Worm (Caenorhabditis elegans) whole organism, midembryonic: ENCODE results near the gene chil-13.
"Not testable (repeated sequence)": the region's sequence is repeated elsewhere in the genome, so short reads cannot be mapped to it uniquely, and the experiment has no call there.

ENCODE experiments used
- T22C8.4 ChIP-seq: fragments of 200-800 bp; sonication (Bioruptor generic); IDR thresholded peaks from 2 replicates; pipeline ENCODE4 v1.3.6; 2022; ENCODE audit warnings: missing genetic modification characterization, missing compliant biosample characterization
- cog-1 ChIP-seq: sonication (generic microtip); optimal IDR thresholded peaks from 2 replicates; lab custom pipeline; 2016; ENCODE audit warnings: missing genetic modification characterization, missing compliant biosample characterization
- flt-1 ChIP-seq: fragments of 200-800 bp; sonication (Bioruptor generic); IDR thresholded peaks from 2 replicates; pipeline ENCODE4 v1.3.6; 2022; ENCODE audit warnings: missing genetic modification characterization, missing compliant biosample characterization
- klf-2 ChIP-seq: fragments of 200-800 bp; sonication (Bioruptor generic); conservative IDR thresholded peaks from 2 replicates; pipeline ENCODE4 v1.3.6; 2022; ENCODE audit warnings: missing genetic modification reagents, missing genetic modification characterization, missing compliant biosample characterization
- med-1 ChIP-seq: sonication (generic microtip); optimal IDR thresholded peaks from 2 replicates; lab custom pipeline; 2017; ENCODE audit warnings: missing genetic modification characterization, mild to moderate bottlenecking, missing compliant biosample characterization, antibody characterized with exemption, missing genetic modification reagents; ENCODE audit not compliant: insufficient read depth
- ref-1 ChIP-seq: fragments of 200-800 bp; sonication (Bioruptor generic); conservative IDR thresholded peaks from 2 replicates; pipeline ENCODE4 v1.3.6; 2022; ENCODE audit warnings: missing genetic modification reagents, missing genetic modification characterization, missing compliant biosample characterization
- tab-1 ChIP-seq: fragments of 200-800 bp; sonication (Bioruptor generic); IDR thresholded peaks from 2 replicates; pipeline ENCODE4 v1.3.6; 2022; ENCODE audit warnings: missing genetic modification characterization, missing compliant biosample characterization
- ztf-23 ChIP-seq: fragments of 200-800 bp; sonication (Bioruptor generic); IDR thresholded peaks from 2 replicates; pipeline ENCODE4 v1.3.6; 2022; ENCODE audit warnings: missing genetic modification reagents, missing genetic modification characterization, missing compliant biosample characterization
- ztf-29 ChIP-seq: fragments of 200-800 bp; sonication (Bioruptor generic); IDR thresholded peaks from 2 replicates; pipeline ENCODE4 v1.3.6; 2022; ENCODE audit warnings: missing genetic modification reagents, missing genetic modification characterization, missing compliant biosample characterization

Gene chil-13

ce11 chrII:9470027-9470426, 31.9 kb upstream of the chil-13 start, which contains the start of gene T19H5.6:
T19H5.6 (minus strand) TSS chrII:9470221.
- TF ChIP-seq klf-2 (GFP tag; lab: Robert Waterston, UW) (no peak), ztf-23 (GFP tag; lab: Robert Waterston, UW) (no peak), med-1 (GFP tag; lab: Kevin White, UChicago) (no peak), tab-1 (GFP tag; lab: Robert Waterston, UW) (no peak), T22C8.4 (no peak), flt-1 (GFP tag; lab: Robert Waterston, UW) (no peak), ztf-29 (GFP tag; lab: Robert Waterston, UW) (no peak), ref-1 (GFP tag; lab: Robert Waterston, UW) (no peak), cog-1 (no peak)

DNA sequence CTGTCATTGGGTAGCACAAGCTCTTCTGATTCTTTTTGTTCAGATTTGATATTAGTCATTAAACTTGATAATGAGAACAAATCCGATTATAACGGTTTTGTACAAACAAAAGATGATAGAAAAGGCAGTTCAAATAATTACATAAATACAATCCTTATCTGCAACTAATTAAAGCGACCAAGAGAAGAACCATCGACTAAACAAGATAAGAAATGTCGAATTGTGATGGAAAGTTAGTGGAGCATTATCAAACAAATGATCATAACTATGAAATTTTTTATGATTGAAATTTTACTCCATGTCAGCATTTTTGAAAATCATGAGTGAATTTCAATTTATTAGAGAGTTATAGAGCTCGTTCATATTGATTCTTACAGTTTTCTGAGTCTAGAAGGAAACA, 30.3 kb upstream of the chil-13 start, which contains the start of gene chil-23:
Gene chil-23 (minus strand): TSS at position 198 of the 400 bp plus-strand sequence.
- TF ChIP-seq klf-2 (GFP tag; lab: Robert Waterston, UW): no peak
- TF ChIP-seq med-1 (GFP tag; lab: Kevin White, UChicago): no peak
- TF ChIP-seq tab-1 (GFP tag; lab: Robert Waterston, UW): no peak
- TF ChIP-seq T22C8.4: no peak
- no peak for TF ChIP-seq ztf-23 (GFP tag; lab: Robert Waterston, UW)
- no peak for TF ChIP-seq flt-1 (GFP tag; lab: Robert Waterston, UW)
- TF ChIP-seq ztf-29 (GFP tag; lab: Robert Waterston, UW): no peak
- no peak for TF ChIP-seq ref-1 (GFP tag; lab: Robert Waterston, UW)
- no peak for TF ChIP-seq cog-1

- TF ChIP-seq ztf-23 (GFP tag; lab: Robert Waterston, UW): no peak
- no peak for TF ChIP-seq klf-2 (GFP tag; lab: Robert Waterston, UW)
- no peak for TF ChIP-seq cog-1
- TF ChIP-seq tab-1 (GFP tag; lab: Robert Waterston, UW): no peak
- TF ChIP-seq flt-1 (GFP tag; lab: Robert Waterston, UW): no peak
- TF ChIP-seq T22C8.4: no peak
- no peak for TF ChIP-seq ref-1 (GFP tag; lab: Robert Waterston, UW)
- no peak for TF ChIP-seq med-1 (GFP tag; lab: Kevin White, UChicago)
- no peak for TF ChIP-seq ztf-29 (GFP tag; lab: Robert Waterston, UW)
Observed at ce11 chrII:9466095-9466494, 28.0 kb upstream of the chil-13 start, which contains the start of gene chil-22. chil-22 (minus strand) TSS chrII:9466195.

DNA sequence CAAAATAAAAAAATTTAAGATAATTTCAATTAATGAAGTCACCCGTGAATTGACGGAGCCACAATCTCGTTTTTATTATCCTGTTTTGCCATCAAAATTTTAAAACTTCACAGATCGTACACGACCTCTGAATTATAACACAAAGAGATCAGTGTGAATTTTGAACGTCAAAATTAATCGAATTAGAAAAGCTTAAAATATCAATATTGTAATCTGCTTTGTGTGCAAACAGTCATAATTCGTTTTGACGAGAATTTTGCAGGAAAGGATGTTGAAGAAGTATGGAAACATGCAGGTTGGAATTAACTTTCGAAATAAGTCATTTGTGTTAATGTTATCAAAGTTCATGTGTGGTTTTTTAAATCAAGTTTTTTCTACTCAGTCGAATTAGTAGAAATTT, 23.8 kb upstream of the chil-13 start, which contains the start of gene chil-21:
Gene chil-21 (minus strand): TSS at position 101 of the 400 bp plus-strand sequence.
- not testable (repeated sequence) for TF ChIP-seq ztf-23 (GFP tag; lab: Robert Waterston, UW); klf-2 (GFP tag; lab: Robert Waterston, UW); T22C8.4

DNA sequence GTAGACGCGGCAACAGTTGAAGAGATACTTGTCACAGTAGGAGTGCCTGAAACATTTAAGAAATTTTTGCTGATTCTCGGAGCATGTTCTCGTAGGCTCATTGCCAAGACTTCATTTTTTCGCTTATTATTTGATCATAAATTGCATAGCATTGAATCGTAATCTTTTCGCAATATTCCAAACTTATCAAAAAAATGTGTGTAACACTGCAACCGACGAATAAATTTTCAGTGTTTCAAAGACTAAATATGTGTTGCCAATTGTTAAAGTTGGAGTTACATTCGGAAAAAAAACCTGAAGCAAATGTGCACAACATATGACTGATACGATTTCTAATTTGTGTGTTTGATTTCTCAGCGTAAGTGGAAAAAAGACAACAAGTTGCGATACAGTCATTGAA, 21.3 kb upstream of the chil-13 start, which contains the start of gene R09D1.14:
Gene R09D1.14 (minus strand): TSS at position 101 of the 400 bp plus-strand sequence.
- not testable (repeated sequence) for TF ChIP-seq flt-1 (GFP tag; lab: Robert Waterston, UW); med-1 (GFP tag; lab: Kevin White, UChicago); ref-1 (GFP tag; lab: Robert Waterston, UW)

ce11 chrII:9454304-9454703, 16.2 kb upstream of the chil-13 start, which contains the start of gene chil-19:
chil-19 (minus strand) TSS chrII:9454404.
- TF ChIP-seq cog-1 (no peak), flt-1 (GFP tag; lab: Robert Waterston, UW) (no peak), ref-1 (GFP tag; lab: Robert Waterston, UW) (no peak), ztf-29 (GFP tag; lab: Robert Waterston, UW) (no peak), ztf-23 (GFP tag; lab: Robert Waterston, UW) (no peak), tab-1 (GFP tag; lab: Robert Waterston, UW) (no peak), med-1 (GFP tag; lab: Kevin White, UChicago) (no peak), T22C8.4 (no peak), klf-2 (GFP tag; lab: Robert Waterston, UW) (no peak)

- TF ChIP-seq tab-1 (GFP tag; lab: Robert Waterston, UW); klf-2 (GFP tag; lab: Robert Waterston, UW); T22C8.4: not testable (repeated sequence)
Observed at ce11 chrII:9452172-9452571, 14.0 kb upstream of the chil-13 start, which contains the start of gene R09D1.12. R09D1.12 (minus strand) TSS chrII:9452272.

- no peak for TF ChIP-seq klf-2 (GFP tag; lab: Robert Waterston, UW)
- TF ChIP-seq T22C8.4: no peak
- no peak for TF ChIP-seq ztf-23 (GFP tag; lab: Robert Waterston, UW)
- no peak for TF ChIP-seq tab-1 (GFP tag; lab: Robert Waterston, UW)
- no peak for TF ChIP-seq ref-1 (GFP tag; lab: Robert Waterston, UW)
- no peak for TF ChIP-seq flt-1 (GFP tag; lab: Robert Waterston, UW)
- TF ChIP-seq med-1 (GFP tag; lab: Kevin White, UChicago): no peak
- TF ChIP-seq ztf-29 (GFP tag; lab: Robert Waterston, UW): no peak
- TF ChIP-seq cog-1: no peak
Observed at ce11 chrII:9447965-9448364, 9.8 kb upstream of the chil-13 start, which contains the start of gene chil-18. chil-18 (plus strand) TSS chrII:9448265.

ce11 chrII:9445368-9445767, 7.2 kb upstream of the chil-13 start, which contains the start of gene R09D1.13:
R09D1.13 (minus strand) TSS chrII:9445468.
- TF ChIP-seq klf-2 (GFP tag; lab: Robert Waterston, UW) (no peak), T22C8.4 (no peak), cog-1 (no peak), tab-1 (GFP tag; lab: Robert Waterston, UW) (no peak), flt-1 (GFP tag; lab: Robert Waterston, UW) (no peak), ztf-23 (GFP tag; lab: Robert Waterston, UW) (no peak), ref-1 (GFP tag; lab: Robert Waterston, UW) (no peak), med-1 (GFP tag; lab: Kevin White, UChicago) (no peak), ztf-29 (GFP tag; lab: Robert Waterston, UW) (no peak)
